Fruit fly (Drosophila melanogaster) whole organism, embryonic: ENCODE data around the gene CG12448.

Experiments
- B-H2 ChIP-seq: fragments of 200-800 bp; sonication (Bioruptor generic); optimal IDR thresholded peaks from 2 replicates; lab custom pipeline; 2018; ENCODE audit warnings: missing biosample characterization, mild to moderate bottlenecking, missing genetic modification characterization
- BtbVII ChIP-seq: fragments of 200-800 bp; sonication (Bioruptor generic); optimal IDR thresholded peaks from 3 replicates; lab custom pipeline; 2017; ENCODE audit warnings: missing biosample characterization, mild to moderate bottlenecking, missing genetic modification characterization
- CG11398 ChIP-seq: fragments of 200-800 bp; sonication (Bioruptor generic); optimal IDR thresholded peaks from 2 replicates; lab custom pipeline; 2016; ENCODE audit warnings: missing biosample characterization, missing genetic modification characterization
- CG11456 ChIP-seq: fragments of 200-800 bp; sonication (Bioruptor generic); IDR thresholded peaks from 3 replicates; pipeline ENCODE4 v1.3.6; 2022; ENCODE audit warnings: missing biosample characterization, missing genetic modification characterization
- CG12071 ChIP-seq: fragments of 200-800 bp; sonication (Bioruptor generic); optimal IDR thresholded peaks from 3 replicates; lab custom pipeline; 2018; ENCODE audit warnings: missing biosample characterization, mild to moderate bottlenecking, missing genetic modification characterization
- CG12391 ChIP-seq: fragments of 200-800 bp; sonication (Bioruptor generic); optimal IDR thresholded peaks from 3 replicates; lab custom pipeline; 2018; ENCODE audit warnings: missing biosample characterization, mild to moderate bottlenecking, missing genetic modification characterization, moderate library complexity
- CG12942 ChIP-seq: fragments of 200-800 bp; sonication (Bioruptor generic); optimal IDR thresholded peaks from 3 replicates; lab custom pipeline; 2016; ENCODE audit warnings: missing biosample characterization, missing genetic modification characterization
- CG13287 ChIP-seq: fragments of 200-800 bp; sonication (Bioruptor generic); IDR thresholded peaks from 2 replicates; pipeline ENCODE4 v1.3.6; 2022; ENCODE audit warnings: missing biosample characterization, missing genetic modification characterization; ENCODE audit not compliant: partially characterized antibody
- CG13894 ChIP-seq: fragments of 200-800 bp; sonication (Bioruptor generic); optimal IDR thresholded peaks from 3 replicates; lab custom pipeline; 2018; ENCODE audit warnings: missing biosample characterization, mild to moderate bottlenecking, missing genetic modification characterization, moderate library complexity
- CG17359 ChIP-seq: fragments of 200-800 bp; sonication (Bioruptor generic); optimal IDR thresholded peaks from 3 replicates; lab custom pipeline; 2018; ENCODE audit warnings: missing biosample characterization, mild to moderate bottlenecking, missing genetic modification characterization, moderate library complexity
- CG17829 ChIP-seq: fragments of 200-800 bp; optimal IDR thresholded peaks from 2 replicates; lab custom pipeline; 2019; ENCODE audit warnings: missing biosample characterization, mild to moderate bottlenecking, missing genetic modification characterization, moderate library complexity
- CG30020 ChIP-seq: fragments of 200-800 bp; optimal IDR thresholded peaks from 2 replicates; lab custom pipeline; 2019; ENCODE audit warnings: missing biosample characterization, mild to moderate bottlenecking, missing genetic modification characterization, moderate library complexity
- CG31388 ChIP-seq: fragments of 200-800 bp; sonication (Bioruptor generic); optimal IDR thresholded peaks from 2 replicates; lab custom pipeline; 2016; ENCODE audit warnings: missing biosample characterization, missing genetic modification characterization
- CG3838 ChIP-seq: fragments of 200-800 bp; sonication (Bioruptor generic); optimal IDR thresholded peaks from 3 replicates; lab custom pipeline; 2016; ENCODE audit warnings: missing biosample characterization, missing genetic modification characterization
- CG4282 ChIP-seq: fragments of 200-800 bp; sonication (Bioruptor generic); optimal IDR thresholded peaks from 2 replicates; lab custom pipeline; 2016; ENCODE audit warnings: missing biosample characterization, missing genetic modification characterization
- CG8089 ChIP-seq: fragments of 200-800 bp; sonication (Bioruptor generic); optimal IDR thresholded peaks from 3 replicates; lab custom pipeline; 2016; ENCODE audit warnings: missing biosample characterization, missing genetic modification characterization
- CG8290 ChIP-seq, 3 experiments: fragments of 200-800 bp; sonication (Bioruptor generic); optimal IDR thresholded peaks; 2 replicates each; lab custom pipeline; 2016 to 2019; ENCODE audit warnings: missing biosample characterization in 3 of 3, missing genetic modification characterization in 3 of 3, mild to moderate bottlenecking in 2 of 3, moderate library complexity in 1 of 3
- CG9437 ChIP-seq: fragments of 200-800 bp; sonication (Bioruptor generic); optimal IDR thresholded peaks from 2 replicates; lab custom pipeline; 2018; ENCODE audit warnings: missing biosample characterization, mild to moderate bottlenecking, missing genetic modification characterization
- CG9727 ChIP-seq: fragments of 200-800 bp; sonication (Bioruptor generic); optimal IDR thresholded peaks from 3 replicates; lab custom pipeline; 2017; ENCODE audit warnings: missing biosample characterization, mild to moderate bottlenecking, missing genetic modification characterization
- Dref ChIP-seq: fragments of 200-800 bp; sonication (Bioruptor generic); IDR thresholded peaks from 2 replicates; pipeline ENCODE4 v1.3.6; 2022; ENCODE audit warnings: missing biosample characterization, missing genetic modification characterization
- HLH3B ChIP-seq: fragments of 200-800 bp; sonication (Bioruptor generic); IDR thresholded peaks from 2 replicates; pipeline ENCODE4 v1.3.6; 2022; ENCODE audit warnings: missing biosample characterization, missing genetic modification characterization
- HLHmδ ChIP-seq: fragments of 200-800 bp; sonication (Bioruptor generic); optimal IDR thresholded peaks from 2 replicates; lab custom pipeline; 2018; ENCODE audit warnings: missing biosample characterization, mild to moderate bottlenecking, missing genetic modification characterization, moderate library complexity
- Hmx ChIP-seq: fragments of 200-800 bp; sonication (Bioruptor generic); optimal IDR thresholded peaks from 2 replicates; lab custom pipeline; 2016; ENCODE audit warnings: missing biosample characterization, missing genetic modification characterization
- Med ChIP-seq: fragments of 200-800 bp; sonication (Bioruptor generic); peaks from one replicate; lab custom pipeline; 2016; ENCODE audit warnings: missing biosample characterization, missing genetic modification characterization, mild to moderate bottlenecking, inconsistent platforms, moderate library complexity
- Rfx ChIP-seq: fragments of 200-800 bp; sonication (Bioruptor generic); IDR thresholded peaks from 2 replicates; pipeline ENCODE4 v1.3.6; 2022; ENCODE audit warnings: missing biosample characterization, missing genetic modification characterization
- Side ChIP-seq: fragments of 200-800 bp; sonication (Bioruptor generic); optimal IDR thresholded peaks from 2 replicates; lab custom pipeline; 2016; ENCODE audit warnings: missing biosample characterization, missing genetic modification characterization
- Sry-δ ChIP-seq: fragments of 200-800 bp; sonication (Bioruptor generic); optimal IDR thresholded peaks from 2 replicates; lab custom pipeline; 2016; ENCODE audit warnings: missing biosample characterization, missing genetic modification characterization
- ab ChIP-seq: fragments of 200-800 bp; sonication (Bioruptor generic); optimal IDR thresholded peaks from 2 replicates; lab custom pipeline; 2016; ENCODE audit warnings: missing biosample characterization, missing genetic modification characterization
- ase ChIP-seq: fragments of 200-800 bp; sonication (Bioruptor generic); IDR thresholded peaks from 3 replicates; pipeline ENCODE4 v1.3.6; 2022; ENCODE audit warnings: missing biosample characterization, missing genetic modification characterization
- crc ChIP-seq: fragments of 200-800 bp; sonication (Bioruptor generic); optimal IDR thresholded peaks from 2 replicates; lab custom pipeline; 2016; ENCODE audit warnings: missing biosample characterization, missing genetic modification characterization
- crp ChIP-seq, 2 experiments: fragments of 200-800 bp; sonication (Bioruptor generic); optimal IDR thresholded peaks; 2 replicates in 1 of 2; 3 replicates in 1 of 2; lab custom pipeline; 2017; ENCODE audit warnings: missing biosample characterization in 2 of 2, missing genetic modification characterization in 2 of 2, mild to moderate bottlenecking in 1 of 2, moderate library complexity in 1 of 2
- cwo ChIP-seq: fragments of 200-800 bp; sonication (Bioruptor generic); optimal IDR thresholded peaks from 3 replicates; lab custom pipeline; 2017; ENCODE audit warnings: missing biosample characterization, missing genetic modification characterization, mild to moderate bottlenecking, moderate library complexity, missing genetic modification reagents
- disco-r ChIP-seq: fragments of 200-800 bp; sonication (Bioruptor generic); optimal IDR thresholded peaks from 2 replicates; lab custom pipeline; 2016; ENCODE audit warnings: missing biosample characterization, missing genetic modification characterization
- fd102C ChIP-seq: fragments of 200-800 bp; sonication (Bioruptor generic); optimal IDR thresholded peaks from 2 replicates; lab custom pipeline; 2018; ENCODE audit warnings: missing biosample characterization, mild to moderate bottlenecking, missing genetic modification characterization, moderate library complexity
- hbn ChIP-seq: fragments of 200-800 bp; sonication (Bioruptor generic); IDR thresholded peaks from 2 replicates; pipeline ENCODE4 v1.3.6; 2022; ENCODE audit warnings: missing biosample characterization, missing genetic modification characterization; ENCODE audit not compliant: partially characterized antibody
- ind ChIP-seq: fragments of 200-800 bp; sonication (Bioruptor generic); optimal IDR thresholded peaks from 3 replicates; lab custom pipeline; 2016; ENCODE audit warnings: missing biosample characterization, missing genetic modification characterization
- kni ChIP-seq: fragments of 200-800 bp; sonication (Bioruptor generic); optimal IDR thresholded peaks from 3 replicates; lab custom pipeline; 2017; ENCODE audit warnings: mild to moderate bottlenecking, missing biosample characterization, missing genetic modification reagents, missing genetic modification characterization
- nom ChIP-seq: fragments of 200-800 bp; sonication (Bioruptor generic); optimal IDR thresholded peaks from 2 replicates; lab custom pipeline; 2017; ENCODE audit warnings: missing biosample characterization, missing genetic modification characterization, mild to moderate bottlenecking, moderate library complexity, missing genetic modification reagents
- phol ChIP-seq: fragments of 200-800 bp; sonication (Bioruptor generic); optimal IDR thresholded peaks from 3 replicates; lab custom pipeline; 2018; ENCODE audit warnings: missing biosample characterization, mild to moderate bottlenecking, missing genetic modification characterization, moderate library complexity
- pum ChIP-seq: fragments of 200-800 bp; sonication (Bioruptor generic); optimal IDR thresholded peaks from 2 replicates; lab custom pipeline; 2016; ENCODE audit warnings: missing biosample characterization, missing genetic modification characterization
- repo ChIP-seq: fragments of 200-800 bp; sonication (Bioruptor generic); optimal IDR thresholded peaks from 2 replicates; lab custom pipeline; 2016; ENCODE audit warnings: missing biosample characterization, missing genetic modification characterization
- salm ChIP-seq: fragments of 200-800 bp; sonication (Bioruptor generic); optimal IDR thresholded peaks from 2 replicates; lab custom pipeline; 2018; ENCODE audit warnings: missing biosample characterization, mild to moderate bottlenecking, missing genetic modification characterization
- sens ChIP-seq: fragments of 200-800 bp; sonication (Bioruptor generic); peaks from one replicate; lab custom pipeline; 2016; ENCODE audit warnings: missing biosample characterization, missing genetic modification characterization
- so ChIP-seq: fragments of 200-800 bp; sonication (Bioruptor generic); IDR thresholded peaks from 3 replicates; pipeline ENCODE4 v1.3.6; 2022; ENCODE audit warnings: missing biosample characterization, missing genetic modification characterization
- sob ChIP-seq: fragments of 200-800 bp; sonication (Bioruptor generic); IDR thresholded peaks from 2 replicates; pipeline ENCODE4 v1.3.6; 2022; ENCODE audit warnings: missing biosample characterization, missing genetic modification characterization
- tap ChIP-seq: fragments of 200-800 bp; optimal IDR thresholded peaks from 3 replicates; lab custom pipeline; 2019; ENCODE audit warnings: missing biosample characterization, mild to moderate bottlenecking, missing genetic modification characterization, moderate library complexity
- twi ChIP-seq: fragments of 200-800 bp; optimal IDR thresholded peaks from 2 replicates; lab custom pipeline; 2019; ENCODE audit warnings: missing biosample characterization, mild to moderate bottlenecking, missing genetic modification characterization, moderate library complexity
- wek ChIP-seq: fragments of 200-800 bp; sonication (Bioruptor generic); optimal IDR thresholded peaks from 3 replicates; lab custom pipeline; 2018; ENCODE audit warnings: missing biosample characterization, mild to moderate bottlenecking, missing genetic modification characterization, moderate library complexity

Gene CG12448

dm6 chr2L:15912008-15912900 lies 29.0 kb upstream of the CG12448 start (continued):
- TF ChIP-seq B-H2 (peak; percentile 89), CG3838 (GFP tag; lab: Kevin White, UChicago) (no peak), hbn (GFP tag; lab: Robert Waterston, UW) (no peak), Dref (GFP tag; lab: Robert Waterston, UW) (no peak), tap (tag; lab: Kevin White, UChicago) (peak; percentile 93), Med (GFP tag; lab: Kevin White, UChicago) (peak; percentile 80), CG11456 (GFP tag; lab: Robert Waterston, UW) (peak; percentile 62; the same call in 1 of the 3 replicates), repo (no peak), CG9437 (GFP tag; lab: Kevin White, UChicago) (peak; percentile 87), sens (peak; percentile 89), crp (GFP tag; optimal IDR thresholded peaks at IDR 0.05; lab: Kevin White, UChicago) (peak in 1 of 2 experiments; percentile 53), fd102C (GFP tag; lab: Kevin White, UChicago) (no peak), CG8290 (GFP tag; optimal IDR thresholded peaks at IDR 0.05; lab: Kevin White, UChicago) (peak; percentile 83), CG8290 (tag; optimal IDR thresholded peaks at IDR 0.05; lab: Kevin White, UChicago) (peak in 1 of 2 experiments; percentile 17), BtbVII (GFP tag; lab: Kevin White, UChicago) (peak; percentile 87), CG30020 (peak; percentile 81), phol (tag; lab: Kevin White, UChicago) (peak; percentile 93), twi (peak; percentile 92), ase (GFP tag; lab: Robert Waterston, UW) (peak; percentile 80), salm (tag; lab: Kevin White, UChicago) (peak; percentile 87), Rfx (GFP tag; lab: Robert Waterston, UW) (peak; percentile 92), CG17359 (tag; lab: Kevin White, UChicago) (peak; percentile 91), crc (GFP tag; lab: Kevin White, UChicago) (peak; percentile 32), Side (GFP tag; lab: Kevin White, UChicago) (peak; percentile 16), CG11398 (no peak), ind (GFP tag; lab: Kevin White, UChicago) (peak; percentile 91), disco-r (GFP tag; lab: Kevin White, UChicago) (peak; percentile 12), CG13287 (GFP tag; lab: Robert Waterston, UW) (peak; percentile 43; the same call in 1 of the 2 replicates), ab (GFP tag; lab: Kevin White, UChicago) (peak; percentile 68), CG12071 (GFP tag; lab: Kevin White, UChicago) (peak; percentile 57), CG12942 (GFP tag; lab: Kevin White, UChicago) (peak; percentile 83), HLH3B (GFP tag; lab: Robert Waterston, UW) (peak; percentile 94), HLHmδ (no peak), kni (GFP tag; lab: Kevin White, UChicago) (peak; percentile 52), cwo (GFP tag; lab: Kevin White, UChicago) (peak; percentile 57), CG31388 (peak; percentile 35), CG12391 (tag; lab: Kevin White, UChicago) (peak; percentile 95), CG4282 (GFP tag; lab: Kevin White, UChicago) (no peak), pum (GFP tag; lab: Kevin White, UChicago) (peak; percentile 28), CG17829 (tag; lab: Kevin White, UChicago) (peak; percentile 90), CG13894 (tag; lab: Kevin White, UChicago) (peak; percentile 60), CG9727 (GFP tag; lab: Kevin White, UChicago) (peak; percentile 94), wek (peak; percentile 44), Hmx (GFP tag; lab: Kevin White, UChicago) (no peak), Sry-δ (GFP tag; lab: Kevin White, UChicago) (no peak), nom (no peak), sob (peak; percentile 85), CG8089 (GFP tag; lab: Kevin White, UChicago) (no peak), so (GFP tag; lab: Robert Waterston, UW) (peak; percentile 48; the same call in 2 of the 3 replicates)
